Worm (Caenorhabditis elegans) whole organism, L2 larva: ENCODE data around the gene str-108.

Experiments used
- C34F6.9 ChIP-seq: fragments of 150-350 bp; optimal IDR thresholded peaks from 2 replicates; lab custom pipeline; 2014; ENCODE audit warnings: missing biosample characterization, missing genetic modification characterization
- F13H6.1 ChIP-seq: sonication (generic microtip); optimal IDR thresholded peaks from 2 replicates; lab custom pipeline; 2016; ENCODE audit warnings: missing genetic modification characterization, missing compliant biosample characterization
- R02D3.7 ChIP-seq: fragments of 150-350 bp; optimal IDR thresholded peaks from 2 replicates; lab custom pipeline; 2014; ENCODE audit warnings: missing biosample characterization, missing genetic modification characterization
- Y55F3AM.14 ChIP-seq: fragments of 200-800 bp; sonication (Bioruptor generic); optimal IDR thresholded peaks from 2 replicates; lab custom pipeline; 2018; ENCODE audit warnings: mild to moderate bottlenecking, missing genetic modification characterization, missing compliant biosample characterization
- ZK546.5 ChIP-seq: sonication (generic microtip); optimal IDR thresholded peaks from 2 replicates; lab custom pipeline; 2017; ENCODE audit warnings: missing biosample characterization, missing genetic modification characterization
- alr-1 ChIP-seq: fragments of 150-350 bp; optimal IDR thresholded peaks from 2 replicates; lab custom pipeline; 2014; ENCODE audit warnings: missing biosample characterization, missing genetic modification characterization
- blmp-1 ChIP-seq: sonication (generic microtip); optimal IDR thresholded peaks from 2 replicates; lab custom pipeline; 2017; ENCODE audit warnings: missing genetic modification characterization, mild to moderate bottlenecking, missing compliant biosample characterization, antibody characterized with exemption, moderate library complexity; ENCODE audit not compliant: insufficient read depth
- ceh-16 ChIP-seq: fragments of 150-350 bp; optimal IDR thresholded peaks from 2 replicates; lab custom pipeline; 2014; ENCODE audit warnings: missing biosample characterization, missing genetic modification characterization
- ceh-82 ChIP-seq: fragments of 150-350 bp; optimal IDR thresholded peaks from 2 replicates; lab custom pipeline; 2014; ENCODE audit warnings: missing biosample characterization, missing genetic modification characterization
- crh-2 ChIP-seq: sonication (generic microtip); optimal IDR thresholded peaks from 2 replicates; lab custom pipeline; 2017; ENCODE audit warnings: missing biosample characterization, missing genetic modification characterization
- dmd-4 ChIP-seq: sonication (generic microtip); optimal IDR thresholded peaks from 2 replicates; lab custom pipeline; 2017; ENCODE audit warnings: missing biosample characterization, missing genetic modification characterization
- egl-27 ChIP-seq: sonication (generic microtip); optimal IDR thresholded peaks from 3 replicates; lab custom pipeline; 2017; ENCODE audit warnings: missing biosample characterization, missing genetic modification reagents, missing genetic modification characterization
- elt-1 ChIP-seq: fragments of 150-350 bp; optimal IDR thresholded peaks from 2 replicates; lab custom pipeline; 2014; ENCODE audit warnings: missing biosample characterization, missing genetic modification characterization
- fos-1 ChIP-seq: fragments of 150-350 bp; optimal IDR thresholded peaks from 2 replicates; lab custom pipeline; 2014; ENCODE audit warnings: missing biosample characterization, missing genetic modification characterization
- gmeb-1 ChIP-seq: fragments of 150-350 bp; optimal IDR thresholded peaks from 2 replicates; lab custom pipeline; 2014; ENCODE audit warnings: missing biosample characterization, missing genetic modification characterization
- lin-11 ChIP-seq: fragments of 150-350 bp; sonication (generic microtip); optimal IDR thresholded peaks from 2 replicates; lab custom pipeline; 2014; ENCODE audit warnings: missing biosample characterization, missing genetic modification characterization, inconsistent platforms, mixed read lengths
- lin-13 ChIP-seq: fragments of 150-350 bp; optimal IDR thresholded peaks from 2 replicates; lab custom pipeline; 2014; ENCODE audit warnings: missing biosample characterization, missing genetic modification reagents, missing genetic modification characterization
- lin-39 ChIP-seq: fragments of 150-350 bp; optimal IDR thresholded peaks from 2 replicates; lab custom pipeline; 2014; ENCODE audit warnings: missing biosample characterization, missing genetic modification reagents, missing genetic modification characterization
- lsy-2 ChIP-seq, 2 experiments: fragments of 150-350 bp in 1 of 2; sonication (generic microtip) in 1 of 2; optimal IDR thresholded peaks; 2 replicates each; lab custom pipeline; 2014 to 2017; ENCODE audit warnings: missing biosample characterization in 2 of 2, missing genetic modification characterization in 2 of 2
- mbf-1 ChIP-seq: sonication (generic microtip); optimal IDR thresholded peaks from 2 replicates; lab custom pipeline; 2017; ENCODE audit warnings: missing biosample characterization, missing genetic modification characterization
- mdl-1 ChIP-seq, 2 experiments: fragments of 150-350 bp in 1 of 2; sonication (generic microtip) in 1 of 2; optimal IDR thresholded peaks; 2 replicates each; lab custom pipeline; 2017; ENCODE audit warnings: missing biosample characterization in 2 of 2, missing genetic modification characterization in 2 of 2
- nhr-11 ChIP-seq: fragments of 150-350 bp; optimal IDR thresholded peaks from 2 replicates; lab custom pipeline; 2014; ENCODE audit warnings: missing biosample characterization, missing genetic modification characterization
- nhr-21 ChIP-seq: fragments of 150-350 bp; optimal IDR thresholded peaks from 2 replicates; lab custom pipeline; 2014; ENCODE audit warnings: missing biosample characterization, missing genetic modification characterization
- nhr-237 ChIP-seq: fragments of 150-350 bp; optimal IDR thresholded peaks from 2 replicates; lab custom pipeline; 2014; ENCODE audit warnings: missing biosample characterization, missing genetic modification characterization
- nhr-25 ChIP-seq: fragments of 150-350 bp; sonication (generic microtip); optimal IDR thresholded peaks from 3 replicates; lab custom pipeline; 2014; ENCODE audit warnings: missing biosample characterization, missing genetic modification characterization
- nhr-6 ChIP-seq: fragments of 150-350 bp; optimal IDR thresholded peaks from 2 replicates; lab custom pipeline; 2014; ENCODE audit warnings: missing biosample characterization, missing genetic modification characterization
- nhr-77 ChIP-seq: fragments of 150-350 bp; optimal IDR thresholded peaks from 2 replicates; lab custom pipeline; 2014; ENCODE audit warnings: missing biosample characterization, missing genetic modification characterization
- peb-1 ChIP-seq: fragments of 150-350 bp; optimal IDR thresholded peaks from 2 replicates; lab custom pipeline; 2014; ENCODE audit warnings: missing biosample characterization, missing genetic modification characterization
- sma-3 ChIP-seq: sonication (generic microtip); optimal IDR thresholded peaks from 2 replicates; lab custom pipeline; 2016; ENCODE audit warnings: missing genetic modification reagents, missing genetic modification characterization, missing compliant biosample characterization
- sma-9 ChIP-seq, 2 experiments: fragments of 150-350 bp in 1 of 2; sonication (generic microtip) in 1 of 2; optimal IDR thresholded peaks; 2 replicates each; lab custom pipeline; 2014 to 2016; ENCODE audit warnings: missing genetic modification characterization in 2 of 2, mild to moderate bottlenecking in 1 of 2, missing biosample characterization in 1 of 2, missing compliant biosample characterization in 1 of 2, missing genetic modification reagents in 1 of 2, moderate library complexity in 1 of 2
- unc-39 ChIP-seq: fragments of 150-350 bp; optimal IDR thresholded peaks from 2 replicates; lab custom pipeline; 2014; ENCODE audit warnings: missing biosample characterization, missing genetic modification characterization
- unc-62 ChIP-seq: fragments of 150-350 bp; optimal IDR thresholded peaks from 2 replicates; lab custom pipeline; 2014; ENCODE audit warnings: missing biosample characterization, missing genetic modification reagents, missing genetic modification characterization
- zag-1 ChIP-seq: fragments of 150-350 bp; optimal IDR thresholded peaks from 2 replicates; lab custom pipeline; 2014; ENCODE audit warnings: missing biosample characterization, missing genetic modification characterization
- ztf-1 ChIP-seq: fragments of 200-800 bp; sonication (Bioruptor generic); conservative IDR thresholded peaks from 2 replicates; pipeline ENCODE4 v1.3.6; 2022; ENCODE audit warnings: missing genetic modification characterization, missing compliant biosample characterization
- ztf-11 ChIP-seq: sonication (generic microtip); optimal IDR thresholded peaks from 2 replicates; lab custom pipeline; 2017; ENCODE audit warnings: missing biosample characterization, missing genetic modification characterization

str-108 gene

DNA sequence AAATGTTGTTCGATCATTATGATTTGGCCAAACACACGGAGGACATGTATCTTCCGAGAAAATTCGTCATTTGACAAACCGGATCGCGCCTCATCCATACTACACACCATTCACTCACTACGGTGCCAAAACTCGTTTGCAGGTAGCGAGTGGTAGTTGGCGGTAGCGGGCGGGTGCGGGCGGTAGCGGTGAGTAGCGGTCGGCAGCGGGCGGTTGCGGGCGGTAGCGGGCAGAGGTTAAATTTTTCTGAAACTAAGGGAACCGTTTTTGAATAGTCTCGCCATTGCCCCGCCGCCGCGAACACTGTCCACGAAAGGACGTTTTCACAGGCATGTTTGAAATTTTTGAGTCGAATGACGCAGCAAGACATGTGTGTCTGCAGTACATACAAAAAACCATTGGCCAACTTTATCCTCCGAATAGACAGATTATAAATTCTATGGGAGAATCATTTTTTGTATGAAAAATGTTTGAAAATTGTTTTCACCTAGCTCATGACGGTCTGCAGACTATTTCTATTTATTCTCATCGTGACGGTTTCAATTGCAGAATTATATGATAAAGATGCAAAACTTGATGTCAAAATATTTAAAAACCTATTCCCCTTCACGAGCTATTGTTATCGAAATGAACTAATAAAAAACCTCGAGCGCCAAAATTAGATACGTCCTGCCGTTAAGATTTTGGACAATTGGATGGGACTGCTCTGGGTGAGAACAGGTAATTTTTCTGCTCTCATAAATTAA lies 44.4 kb downstream of the str-108 start, which contains the start of gene F11A5.16:
Gene F11A5.16 (plus strand): TSS at position 696 of the 746 bp plus-strand sequence.
- no peak for TF ChIP-seq unc-62 (GFP tag; lab: Kevin White, UChicago)
- no peak for TF ChIP-seq ztf-11
- no peak for TF ChIP-seq nhr-77 (tag; lab: Kevin White, UChicago)
- TF ChIP-seq lsy-2 (tag; optimal IDR thresholded peaks at IDR 0.05; lab: Kevin White, UChicago), result no peak
- TF ChIP-seq nhr-11, result no peak
- no peak for TF ChIP-seq zag-1 (tag; lab: Kevin White, UChicago)
- TF ChIP-seq peb-1 (tag; lab: Kevin White, UChicago), result no peak
- TF ChIP-seq ZK546.5 (tag; lab: Kevin White, UChicago), result no peak

- TF ChIP-seq nhr-25 (tag; lab: Kevin White, UChicago), result no peak
- no peak for TF ChIP-seq zag-1 (tag; lab: Kevin White, UChicago)
- TF ChIP-seq blmp-1 (tag; lab: Kevin White, UChicago), result no peak
- TF ChIP-seq mbf-1 (tag; lab: Kevin White, UChicago), result no peak
- peak; percentile 61 for TF ChIP-seq nhr-21 (tag; lab: Kevin White, UChicago)
- no peak for TF ChIP-seq mdl-1 (tag; optimal IDR thresholded peaks at IDR 0.05; lab: Kevin White, UChicago)
- TF ChIP-seq nhr-77 (tag; lab: Kevin White, UChicago), result no peak
- no peak for TF ChIP-seq ceh-82 (tag; lab: Kevin White, UChicago)
- no peak for TF ChIP-seq nhr-6 (tag; lab: Kevin White, UChicago)
- TF ChIP-seq nhr-11, result no peak
- TF ChIP-seq R02D3.7, result no peak
- no peak for TF ChIP-seq lin-11
- TF ChIP-seq sma-9 (GFP tag; optimal IDR thresholded peaks at IDR 0.05; lab: Kevin White, UChicago), result peak; percentile 76
- TF ChIP-seq sma-9 (tag; optimal IDR thresholded peaks at IDR 0.05; lab: Kevin White, UChicago), result no peak
- no peak for TF ChIP-seq elt-1 (tag; lab: Kevin White, UChicago)
- no peak for TF ChIP-seq ZK546.5 (tag; lab: Kevin White, UChicago)
- no peak for TF ChIP-seq crh-2
- TF ChIP-seq nhr-237 (tag; lab: Kevin White, UChicago), result no peak
These were observed 45.7 kb downstream of the str-108 start for ce11 chrV:16211713-16212112.

DNA sequence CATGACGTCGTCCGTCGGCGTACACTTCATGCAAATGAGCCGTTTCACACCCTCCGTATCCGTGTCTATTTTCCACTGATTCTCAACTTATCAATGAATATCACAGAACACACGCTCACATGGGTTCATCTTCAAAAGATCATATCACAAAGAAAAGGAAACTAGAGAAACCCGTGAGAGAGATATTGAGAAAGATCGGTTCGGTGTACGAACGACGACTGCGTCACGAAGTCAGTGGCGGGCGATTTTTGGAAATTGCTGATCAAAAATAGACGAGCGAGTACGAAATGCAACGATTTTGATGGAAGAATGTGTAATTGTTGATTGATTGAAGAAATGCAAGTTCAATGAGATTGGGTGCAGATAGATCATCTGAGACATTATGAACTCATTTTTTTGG lies 47.3 kb downstream of the str-108 start:
- TF ChIP-seq ceh-82 (tag; lab: Kevin White, UChicago) (no peak), dmd-4 (tag; lab: Kevin White, UChicago) (no peak), blmp-1 (tag; lab: Kevin White, UChicago) (peak; percentile 49), sma-9 (GFP tag; optimal IDR thresholded peaks at IDR 0.05; lab: Kevin White, UChicago) (peak; percentile 91), sma-9 (tag; optimal IDR thresholded peaks at IDR 0.05; lab: Kevin White, UChicago) (no peak), fos-1 (tag; lab: Kevin White, UChicago) (no peak), sma-3 (peak; percentile 36), lin-39 (no peak), gmeb-1 (peak; percentile 27), mbf-1 (tag; lab: Kevin White, UChicago) (no peak), nhr-25 (tag; lab: Kevin White, UChicago) (peak; percentile 45), C34F6.9 (no peak), egl-27 (tag; lab: Kevin White, UChicago) (peak; percentile 0), crh-2 (peak; percentile 5), Y55F3AM.14 (peak; percentile 14), mdl-1 (tag; optimal IDR thresholded peaks at IDR 0.05; lab: Kevin White, UChicago) (peak in 1 of 2 experiments; percentile 3), lin-13 (no peak), F13H6.1 (tag; lab: Kevin White, UChicago) (no peak), nhr-21 (tag; lab: Kevin White, UChicago) (peak; percentile 81), ceh-16 (tag; lab: Kevin White, UChicago) (no peak), unc-39 (tag; lab: Kevin White, UChicago) (no peak)

DNA sequence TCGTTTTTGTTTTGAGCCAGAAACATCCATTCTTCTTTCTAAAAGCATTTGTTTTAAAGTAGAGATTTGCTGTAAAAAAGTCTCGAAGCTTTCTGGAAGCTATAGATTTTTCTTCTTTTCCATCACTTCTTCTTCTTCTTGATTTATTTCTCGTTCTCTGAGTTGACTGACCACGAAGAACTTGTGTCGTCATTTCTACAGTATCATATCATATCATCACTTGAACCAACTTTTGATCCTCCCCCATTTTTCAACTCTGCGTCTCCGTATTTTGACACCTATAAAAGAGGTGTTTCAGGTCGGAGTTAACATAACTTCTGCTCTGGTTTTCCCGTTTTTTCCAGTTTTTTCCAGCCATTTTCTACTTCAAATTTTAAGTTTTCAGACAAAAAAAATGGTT lies 48.5 kb downstream of the str-108 start, which contains the start of gene F11A5.9:
Gene F11A5.9 (plus strand): TSS at position 386 of the 400 bp plus-strand sequence.
- TF ChIP-seq sma-9 (GFP tag; optimal IDR thresholded peaks at IDR 0.05; lab: Kevin White, UChicago) (no peak), sma-9 (tag; optimal IDR thresholded peaks at IDR 0.05; lab: Kevin White, UChicago) (no peak), ztf-1 (GFP tag; lab: Robert Waterston, UW) (no peak), alr-1 (tag; lab: Kevin White, UChicago) (no peak), blmp-1 (tag; lab: Kevin White, UChicago) (no peak), lin-11 (no peak), peb-1 (tag; lab: Kevin White, UChicago) (no peak)
